Fruit fly (Drosophila melanogaster): ENCODE data around the gene CG32762.

The CG32762 gene

dm6 chrX:5501129-5501528, at the start of gene CG32762, which contains the start of gene CG4151:
TSS of gene CG32762 (minus strand) at chrX:5501229.
TSS of gene CG4151 (plus strand) at chrX:5501476.
- no peak for TF ChIP-seq CG8478 (optimal IDR thresholded peaks at IDR 0.05)
- no peak for TF ChIP-seq CTCF (optimal IDR thresholded peaks at IDR 0.05)

dm6 chrX:5524240-5524881, 23.3 kb upstream of the CG32762 start:
- no peak for TF ChIP-seq CG8478 (optimal IDR thresholded peaks at IDR 0.05)
- TF ChIP-seq CTCF (optimal IDR thresholded peaks at IDR 0.05), result peak; percentile 98 to 100

- TF ChIP-seq CTCF (optimal IDR thresholded peaks at IDR 0.05) (no peak), CG8478 (optimal IDR thresholded peaks at IDR 0.05) (no peak)
Observed at dm6 chrX:5518196-5518595, 17.2 kb upstream of the CG32762 start.

- TF ChIP-seq CG8478 (optimal IDR thresholded peaks at IDR 0.05) (no peak), CTCF (optimal IDR thresholded peaks at IDR 0.05) (no peak)
Observed at dm6 chrX:5516783-5517571, 15.9 kb upstream of the CG32762 start.

- TF ChIP-seq CG8478 (optimal IDR thresholded peaks at IDR 0.05) (no peak), CTCF (optimal IDR thresholded peaks at IDR 0.05) (no peak)
Observed at dm6 chrX:5515903-5516658, 15.1 kb upstream of the CG32762 start, which contains the start of gene CG12730. TSS of gene CG12730 (plus strand) at chrX:5516608.

- TF ChIP-seq CTCF (optimal IDR thresholded peaks at IDR 0.05), result no peak
- TF ChIP-seq CG8478 (optimal IDR thresholded peaks at IDR 0.05), result no peak
Observed at dm6 chrX:5515151-5515550, 14.1 kb upstream of the CG32762 start.

- TF ChIP-seq CG8478 (optimal IDR thresholded peaks at IDR 0.05) (no peak), CTCF (optimal IDR thresholded peaks at IDR 0.05) (no peak)
Observed at dm6 chrX:5511167-5511566, 10.1 kb upstream of the CG32762 start.

- no peak for TF ChIP-seq CG8478 (optimal IDR thresholded peaks at IDR 0.05)
- no peak for TF ChIP-seq CTCF (optimal IDR thresholded peaks at IDR 0.05)
Observed at dm6 chrX:5503916-5504315, 2.9 kb upstream of the CG32762 start.

dm6 chrX:5496727-5497126, 4.3 kb downstream of the CG32762 start:
- TF ChIP-seq CTCF (optimal IDR thresholded peaks at IDR 0.05) (no peak), CG8478 (optimal IDR thresholded peaks at IDR 0.05) (no peak)

dm6 chrX:5495901-5496300, 5.1 kb downstream of the CG32762 start, which contains the start of gene frma:
TSS of gene frma (minus strand) at chrX:5496052.
- no peak for TF ChIP-seq CTCF (optimal IDR thresholded peaks at IDR 0.05)

- no peak for TF ChIP-seq CG8478 (optimal IDR thresholded peaks at IDR 0.05)
- TF ChIP-seq CTCF (optimal IDR thresholded peaks at IDR 0.05), result no peak
Observed at dm6 chrX:5487381-5487780, 13.6 kb downstream of the CG32762 start.

dm6 chrX:5485903-5486302, 15.1 kb downstream of the CG32762 start:
- TF ChIP-seq CTCF (optimal IDR thresholded peaks at IDR 0.05), result no peak
